Fruit fly (Drosophila melanogaster): ENCODE measurements around the gene CG1317.

dm6 chr3L:2421138-2421537, 49.4 kb upstream of the CG1317 start:
- TF ChIP-seq usp (GFP tag; optimal IDR thresholded peaks at IDR 0.05) (no peak), pan (optimal IDR thresholded peaks at IDR 0.05) (no peak), EcR (GFP tag; optimal IDR thresholded peaks at IDR 0.05) (no peak), Dll (optimal IDR thresholded peaks at IDR 0.05) (no peak), CG8478 (optimal IDR thresholded peaks at IDR 0.05) (no peak), psq (optimal IDR thresholded peaks at IDR 0.05) (no peak)
